Fruit fly (Drosophila melanogaster): Measurements from ENCODE around the gene MFS10.

Gene MFS10

dm6 chrX:13099919-13100318 is 28.9 kb upstream of the MFS10 start (continued):
- TF ChIP-seq Xrp1 (GFP tag; IDR thresholded peaks at IDR 0.05) (peak; percentile 84), sens-2 (GFP tag; IDR thresholded peaks at IDR 0.05) (peak; percentile 74; the same call in 1 of the 2 replicates), CG18011 (GFP tag; optimal IDR thresholded peaks at IDR 0.05) (peak; percentile 61), nerfin-2 (GFP tag; IDR thresholded peaks at IDR 0.05; ENCODE audit: partially characterized antibody) (no peak), CG30431 (GFP tag; optimal IDR thresholded peaks at IDR 0.05) (peak; percentile 63), CG16863 (GFP tag; optimal IDR thresholded peaks at IDR 0.05) (no peak), gsb (GFP tag; IDR thresholded peaks at IDR 0.05) (peak; percentile 81), btn (GFP tag; optimal IDR thresholded peaks at IDR 0.05) (no peak), trem (tag; optimal IDR thresholded peaks at IDR 0.05) (peak; percentile 10), lab (GFP tag; optimal IDR thresholded peaks at IDR 0.05) (peak; percentile 93), CG6791 (GFP tag; IDR thresholded peaks at IDR 0.05; ENCODE audit: partially characterized antibody) (no peak), HHEX (GFP tag; optimal IDR thresholded peaks at IDR 0.05) (peak; percentile 87), z (GFP tag; IDR thresholded peaks at IDR 0.05) (0 out of 3 replicates have a peak, but pooled peaks have one; percentile 28), CG1024 (GFP tag; IDR thresholded peaks at IDR 0.05) (peak; percentile 61), CG9817 (tag; optimal IDR thresholded peaks at IDR 0.05) (peak; percentile 92), cas (GFP tag; IDR thresholded peaks at IDR 0.05) (peak; percentile 69; the same call in 1 of the 2 replicates), ttk (GFP tag; IDR thresholded peaks at IDR 0.05) (peak; percentile 74), sd (tag; optimal IDR thresholded peaks at IDR 0.05) (peak; percentile 71), CG15073 (GFP tag; optimal IDR thresholded peaks at IDR 0.05) (no peak), tll (GFP tag; optimal IDR thresholded peaks at IDR 0.05) (no peak), CG1233 (GFP tag; optimal IDR thresholded peaks at IDR 0.05) (peak; percentile 72), CG31365 (tag; optimal IDR thresholded peaks at IDR 0.05) (peak; percentile 28), Hr3 (GFP tag; optimal IDR thresholded peaks at IDR 0.05) (peak; percentile 67), Nf-YB (GFP tag; optimal IDR thresholded peaks at IDR 0.05) (peak; percentile 50), kah (GFP tag; optimal IDR thresholded peaks at IDR 0.05) (peak; percentile 47), CG8359 (GFP tag; optimal IDR thresholded peaks at IDR 0.05; ENCODE audit: borderline replicate concordance) (peak; percentile 32), CG17328 (GFP tag; IDR thresholded peaks at IDR 0.05) (peak; percentile 84), tgo (GFP tag; IDR thresholded peaks at IDR 0.05) (peak; percentile 91), hkb (optimal IDR thresholded peaks at IDR 0.05) (no peak), hkb (GFP tag; IDR thresholded peaks at IDR 0.05) (peak; percentile 91), so (GFP tag; IDR thresholded peaks at IDR 0.05) (peak; percentile 91), emc (GFP tag; optimal IDR thresholded peaks at IDR 0.05) (no peak), CG3838 (GFP tag; optimal IDR thresholded peaks at IDR 0.05) (no peak), Ets65A (GFP tag) (peak; percentile 68), slbo (GFP tag; IDR thresholded peaks at IDR 0.05) (peak; percentile 94), slou (GFP tag; optimal IDR thresholded peaks at IDR 0.05) (no peak), Atf-2 (GFP tag; optimal IDR thresholded peaks at IDR 0.05) (no peak), Atf6 (GFP tag; IDR thresholded peaks at IDR 0.05) (peak; percentile 84), B-H1 (GFP tag; IDR thresholded peaks at IDR 0.05) (peak; percentile 81), CG18764 (GFP tag; optimal IDR thresholded peaks at IDR 0.05) (peak; percentile 38), Hmr (GFP tag; optimal IDR thresholded peaks at IDR 0.05) (peak; percentile 87), disco-r (GFP tag; optimal IDR thresholded peaks at IDR 0.05) (no peak), CG7786 (GFP tag; optimal IDR thresholded peaks at IDR 0.05) (no peak), CG5245 (GFP tag; optimal IDR thresholded peaks at IDR 0.05) (peak; percentile 55), NC2β (GFP tag; optimal IDR thresholded peaks at IDR 0.05) (no peak), da (GFP tag; optimal IDR thresholded peaks at IDR 0.05) (no peak), CG15011 (GFP tag; optimal IDR thresholded peaks at IDR 0.05) (peak; percentile 70), nerfin-1 (tag; optimal IDR thresholded peaks at IDR 0.05) (peak; percentile 45), CG10147 (GFP tag; optimal IDR thresholded peaks at IDR 0.05) (peak; percentile 73), CG12104 (GFP tag; optimal IDR thresholded peaks at IDR 0.05) (peak; percentile 46), fd102C (GFP tag; optimal IDR thresholded peaks at IDR 0.05) (no peak)

All from whole organism, embryonic.